Fruit fly (Drosophila melanogaster) whole organism, prepupa: Measurements from ENCODE around the gene CG34125.

Source experiments
- Blimp-1 ChIP-seq: fragments of 200-800 bp; sonication (Bioruptor generic); optimal IDR thresholded peaks from 3 replicates; lab custom pipeline; 2017; ENCODE audit warnings: missing biosample characterization, missing genetic modification characterization, mild to moderate bottlenecking, moderate library complexity, missing genetic modification reagents
- CG10631 ChIP-seq: fragments of 200-800 bp; sonication (Bioruptor generic); optimal IDR thresholded peaks from 2 replicates; lab custom pipeline; 2016; ENCODE audit warnings: missing biosample characterization, missing genetic modification characterization
- CG10669 ChIP-seq: fragments of 200-800 bp; sonication (Bioruptor generic); optimal IDR thresholded peaks from 3 replicates; lab custom pipeline; 2018; ENCODE audit warnings: missing biosample characterization, mild to moderate bottlenecking, missing genetic modification characterization, moderate library complexity
- CG11294 ChIP-seq: fragments of 200-800 bp; sonication (Bioruptor generic); IDR thresholded peaks from 2 replicates; pipeline ENCODE4 v1.3.6; 2022; ENCODE audit warnings: missing biosample characterization, missing genetic modification characterization
- CG11762 ChIP-seq: fragments of 200-800 bp; sonication (Bioruptor generic); optimal IDR thresholded peaks from 3 replicates; lab custom pipeline; 2016; ENCODE audit warnings: missing biosample characterization, missing genetic modification characterization; ENCODE audit not compliant: insufficient read depth
- CG11902 ChIP-seq: fragments of 200-800 bp; sonication (Bioruptor generic); optimal IDR thresholded peaks from 3 replicates; lab custom pipeline; 2016; ENCODE audit warnings: missing biosample characterization, missing genetic modification characterization
- CG1621 ChIP-seq: fragments of 200-800 bp; sonication (Bioruptor generic); optimal IDR thresholded peaks from 3 replicates; lab custom pipeline; 2018; ENCODE audit warnings: missing biosample characterization, mild to moderate bottlenecking, missing genetic modification characterization
- CG16779 ChIP-seq: fragments of 200-800 bp; sonication (Bioruptor generic); optimal IDR thresholded peaks from 3 replicates; lab custom pipeline; 2017; ENCODE audit warnings: missing biosample characterization, mild to moderate bottlenecking, missing genetic modification characterization
- CG3032 ChIP-seq: fragments of 200-800 bp; optimal IDR thresholded peaks from 2 replicates; lab custom pipeline; 2019; ENCODE audit warnings: missing biosample characterization, mild to moderate bottlenecking, missing genetic modification characterization, moderate library complexity
- CG31627 ChIP-seq: fragments of 200-800 bp; sonication (Bioruptor generic); optimal IDR thresholded peaks from 3 replicates; lab custom pipeline; 2016; ENCODE audit warnings: missing biosample characterization, missing genetic modification characterization
- CG32006 ChIP-seq: fragments of 200-800 bp; sonication (Bioruptor generic); optimal IDR thresholded peaks from 3 replicates; lab custom pipeline; 2017; ENCODE audit warnings: missing biosample characterization, mild to moderate bottlenecking, missing genetic modification characterization
- CG34406 ChIP-seq: fragments of 200-800 bp; sonication (Bioruptor generic); optimal IDR thresholded peaks from 3 replicates; lab custom pipeline; 2016; ENCODE audit warnings: missing biosample characterization, missing genetic modification characterization
- CG3919 ChIP-seq: fragments of 200-800 bp; sonication (Bioruptor generic); optimal IDR thresholded peaks from 3 replicates; lab custom pipeline; 2016; ENCODE audit warnings: missing biosample characterization, missing genetic modification characterization
- CG4318 ChIP-seq: fragments of 200-800 bp; sonication (Bioruptor generic); optimal IDR thresholded peaks from 3 replicates; lab custom pipeline; 2017; ENCODE audit warnings: missing biosample characterization, mild to moderate bottlenecking, missing genetic modification characterization
- CG6276 ChIP-seq: fragments of 200-800 bp; sonication (Bioruptor generic); optimal IDR thresholded peaks from 2 replicates; lab custom pipeline; 2017; ENCODE audit warnings: missing biosample characterization, mild to moderate bottlenecking, missing genetic modification characterization
- CG6792 ChIP-seq: fragments of 200-800 bp; sonication (Bioruptor generic); optimal IDR thresholded peaks from 3 replicates; lab custom pipeline; 2016; ENCODE audit warnings: missing biosample characterization, missing genetic modification characterization
- CG6808 ChIP-seq: fragments of 200-800 bp; sonication (Bioruptor generic); optimal IDR thresholded peaks from 3 replicates; lab custom pipeline; 2017; ENCODE audit warnings: missing biosample characterization, missing genetic modification characterization, mild to moderate bottlenecking, moderate library complexity, missing genetic modification reagents
- CG7368 ChIP-seq: fragments of 200-800 bp; sonication (Bioruptor generic); optimal IDR thresholded peaks from 3 replicates; lab custom pipeline; 2016; ENCODE audit warnings: missing biosample characterization, missing genetic modification characterization
- CG8119 ChIP-seq: fragments of 200-800 bp; sonication (Bioruptor generic); IDR thresholded peaks from 3 replicates; pipeline ENCODE4 v1.3.6; 2022; ENCODE audit warnings: missing biosample characterization, missing genetic modification characterization
- CG8632 ChIP-seq: fragments of 200-800 bp; sonication (Bioruptor generic); optimal IDR thresholded peaks from 3 replicates; lab custom pipeline; 2016; ENCODE audit warnings: missing biosample characterization, missing genetic modification characterization
- CG9139 ChIP-seq: fragments of 200-800 bp; sonication (Bioruptor generic); optimal IDR thresholded peaks from 3 replicates; lab custom pipeline; 2017; ENCODE audit warnings: missing biosample characterization, mild to moderate bottlenecking, missing genetic modification characterization
- Eip75B ChIP-seq: fragments of 200-800 bp; sonication (Bioruptor generic); optimal IDR thresholded peaks from 3 replicates; lab custom pipeline; 2016; ENCODE audit warnings: missing biosample characterization, missing genetic modification characterization
- Eip78C ChIP-seq: fragments of 200-800 bp; sonication (Bioruptor generic); peaks from one replicate; lab custom pipeline; 2016; ENCODE audit warnings: missing biosample characterization, missing genetic modification characterization
- Eip93F ChIP-seq: fragments of 200-800 bp; sonication (Bioruptor generic); optimal IDR thresholded peaks from 2 replicates; lab custom pipeline; 2016; ENCODE audit warnings: missing biosample characterization, mild to moderate bottlenecking, missing genetic modification characterization
- Ets96B ChIP-seq: fragments of 200-800 bp; optimal IDR thresholded peaks from 2 replicates; lab custom pipeline; 2019; ENCODE audit warnings: missing biosample characterization, mild to moderate bottlenecking, missing genetic modification characterization, moderate library complexity
- Gug ChIP-seq: fragments of 200-800 bp; sonication (Bioruptor generic); IDR thresholded peaks from 2 replicates; pipeline ENCODE4 v1.3.6; 2022; ENCODE audit warnings: missing biosample characterization, missing genetic modification characterization
- Hr38 ChIP-seq: sonication (Bioruptor generic); optimal IDR thresholded peaks from 2 replicates; lab custom pipeline; 2016; ENCODE audit warnings: missing biosample characterization, missing genetic modification characterization
- Hr39 ChIP-seq: fragments of 200-800 bp; sonication (Bioruptor generic); optimal IDR thresholded peaks from 2 replicates; lab custom pipeline; 2016; ENCODE audit warnings: missing biosample characterization, missing genetic modification characterization
- Hr4 ChIP-seq: fragments of 200-800 bp; sonication (Bioruptor generic); optimal IDR thresholded peaks from 3 replicates; lab custom pipeline; 2016; ENCODE audit warnings: missing biosample characterization, missing genetic modification characterization
- Lpt ChIP-seq: fragments of 200-800 bp; sonication (Bioruptor generic); optimal IDR thresholded peaks from 3 replicates; lab custom pipeline; 2016; ENCODE audit warnings: missing biosample characterization, missing genetic modification characterization
- Met ChIP-seq: fragments of 200-800 bp; sonication (Bioruptor generic); optimal IDR thresholded peaks from 3 replicates; lab custom pipeline; 2016; ENCODE audit warnings: missing biosample characterization, missing genetic modification characterization
- OdsH ChIP-seq: fragments of 200-800 bp; sonication (Bioruptor generic); optimal IDR thresholded peaks from 3 replicates; lab custom pipeline; 2016; ENCODE audit warnings: missing biosample characterization, missing genetic modification characterization
- Smox ChIP-seq: fragments of 200-800 bp; sonication (Bioruptor generic); optimal IDR thresholded peaks from 3 replicates; lab custom pipeline; 2016; ENCODE audit warnings: missing biosample characterization, missing genetic modification characterization
- Sox102F ChIP-seq: fragments of 200-800 bp; sonication (Bioruptor generic); optimal IDR thresholded peaks from 2 replicates; lab custom pipeline; 2016; ENCODE audit warnings: missing biosample characterization, mild to moderate bottlenecking, missing genetic modification characterization
- Sox15 ChIP-seq: fragments of 200-800 bp; sonication (Bioruptor generic); optimal IDR thresholded peaks from 3 replicates; lab custom pipeline; 2016; ENCODE audit warnings: missing biosample characterization, missing genetic modification characterization
- achi ChIP-seq: fragments of 200-800 bp; sonication (Bioruptor generic); optimal IDR thresholded peaks from 3 replicates; lab custom pipeline; 2016; ENCODE audit warnings: missing biosample characterization, missing genetic modification characterization
- acj6 ChIP-seq: fragments of 200-800 bp; sonication (Bioruptor generic); optimal IDR thresholded peaks from 3 replicates; lab custom pipeline; 2016; ENCODE audit warnings: missing biosample characterization, missing genetic modification characterization
- cyc ChIP-seq: fragments of 200-800 bp; sonication (Bioruptor generic); optimal IDR thresholded peaks from 3 replicates; lab custom pipeline; 2016; ENCODE audit warnings: missing biosample characterization, missing genetic modification characterization
- dsx ChIP-seq: fragments of 200-800 bp; optimal IDR thresholded peaks from 3 replicates; lab custom pipeline; 2019; ENCODE audit warnings: missing biosample characterization, mild to moderate bottlenecking, missing genetic modification characterization, moderate library complexity; ENCODE audit not compliant: poor library complexity, severe bottlenecking
- eg ChIP-seq: fragments of 200-800 bp; sonication (Bioruptor generic); IDR thresholded peaks from 3 replicates; pipeline ENCODE4 v1.3.6; 2022; ENCODE audit warnings: missing biosample characterization, missing genetic modification characterization
- esn ChIP-seq: fragments of 200-800 bp; sonication (Bioruptor generic); optimal IDR thresholded peaks from 2 replicates; lab custom pipeline; 2016; ENCODE audit warnings: missing biosample characterization, mild to moderate bottlenecking, missing genetic modification characterization, moderate library complexity
- fd59A ChIP-seq: fragments of 200-800 bp; sonication (Bioruptor generic); optimal IDR thresholded peaks from 2 replicates; lab custom pipeline; 2017; ENCODE audit warnings: missing biosample characterization, mild to moderate bottlenecking, missing genetic modification characterization, missing genetic modification reagents
- fd85E ChIP-seq: fragments of 200-800 bp; sonication (Bioruptor generic); optimal IDR thresholded peaks from 3 replicates; lab custom pipeline; 2016; ENCODE audit warnings: missing biosample characterization, missing genetic modification characterization
- fkh ChIP-seq: fragments of 200-800 bp; sonication (Bioruptor generic); optimal IDR thresholded peaks from 3 replicates; lab custom pipeline; 2017; ENCODE audit warnings: missing biosample characterization, mild to moderate bottlenecking, missing genetic modification characterization, moderate library complexity
- lz ChIP-seq: fragments of 200-800 bp; sonication (Bioruptor generic); optimal IDR thresholded peaks from 3 replicates; lab custom pipeline; 2016; ENCODE audit warnings: missing biosample characterization, missing genetic modification characterization
- pdm3 ChIP-seq: fragments of 200-800 bp; sonication (Bioruptor generic); optimal IDR thresholded peaks from 3 replicates; lab custom pipeline; 2016; ENCODE audit warnings: missing biosample characterization, missing genetic modification characterization
- salr ChIP-seq, 2 experiments: fragments of 200-800 bp; sonication (Bioruptor generic); optimal IDR thresholded peaks; 3 replicates each; lab custom pipeline; 2016 to 2018; ENCODE audit warnings: missing biosample characterization in 2 of 2, missing genetic modification characterization in 2 of 2, mild to moderate bottlenecking in 1 of 2
- spab ChIP-seq: fragments of 200-800 bp; sonication (Bioruptor generic); optimal IDR thresholded peaks from 2 replicates; lab custom pipeline; 2017; ENCODE audit warnings: missing biosample characterization, mild to moderate bottlenecking, missing genetic modification characterization, missing genetic modification reagents
- ss ChIP-seq, 2 experiments: fragments of 200-800 bp; sonication (Bioruptor generic); optimal IDR thresholded peaks; 2 replicates in 1 of 2; 3 replicates in 1 of 2; lab custom pipeline; 2017 to 2018; ENCODE audit warnings: mild to moderate bottlenecking in 2 of 2, missing biosample characterization in 2 of 2, missing genetic modification characterization in 2 of 2, moderate library complexity in 1 of 2
- svp ChIP-seq: fragments of 200-800 bp; sonication (Bioruptor generic); peaks from one replicate; lab custom pipeline; 2016; ENCODE audit warnings: missing biosample characterization, missing genetic modification characterization
- topi ChIP-seq: fragments of 200-800 bp; sonication (Bioruptor generic); optimal IDR thresholded peaks from 3 replicates; lab custom pipeline; 2016; ENCODE audit warnings: missing biosample characterization, missing genetic modification characterization

Gene CG34125

dm6 chr2L:5009306-5010030 is 44.0 kb downstream of the CG34125 start, which contains the start of gene Rtnl1:
Gene Rtnl1 (minus strand): TSS chr2L:5009720.
- TF ChIP-seq fkh (GFP tag; lab: Kevin White, UChicago) (no peak), CG32006 (no peak), CG11902 (no peak), CG6792 (GFP tag; lab: Kevin White, UChicago) (no peak), Ets96B (tag; lab: Kevin White, UChicago) (no peak), Hr4 (GFP tag; lab: Kevin White, UChicago) (no peak), CG9139 (GFP tag; lab: Kevin White, UChicago) (no peak), lz (GFP tag; lab: Kevin White, UChicago) (peak; percentile 35), eg (GFP tag; lab: Robert Waterston, UW) (no peak), salr (GFP tag; optimal IDR thresholded peaks at IDR 0.05; lab: Kevin White, UChicago) (no peak), Sox102F (no peak), Hr39 (GFP tag; lab: Kevin White, UChicago) (no peak), CG34406 (GFP tag; lab: Kevin White, UChicago) (no peak), CG8632 (GFP tag; lab: Kevin White, UChicago) (no peak), ss (GFP tag; optimal IDR thresholded peaks at IDR 0.05; lab: Kevin White, UChicago) (peak in 1 of 2 experiments; percentile 42), Sox15 (GFP tag; lab: Kevin White, UChicago) (no peak), fd59A (GFP tag; lab: Kevin White, UChicago) (no peak), spab (GFP tag; lab: Kevin White, UChicago) (no peak), svp (GFP tag; lab: Kevin White, UChicago) (no peak), Hr38 (GFP tag; lab: Kevin White, UChicago) (no peak), CG31627 (GFP tag; lab: Kevin White, UChicago) (no peak), CG3032 (peak; percentile 17), dsx (peak; percentile 4), esn (GFP tag; lab: Kevin White, UChicago) (peak; percentile 54), Lpt (no peak), CG3919 (peak; percentile 21), CG11762 (GFP tag; lab: Kevin White, UChicago) (no peak), Eip78C (GFP tag; lab: Kevin White, UChicago) (peak; percentile 79), Met (GFP tag; lab: Kevin White, UChicago) (no peak), topi (GFP tag; lab: Kevin White, UChicago) (peak; percentile 12), achi (GFP tag; lab: Kevin White, UChicago) (no peak), pdm3 (GFP tag; lab: Kevin White, UChicago) (no peak), CG16779 (peak; percentile 1), CG4318 (GFP tag; lab: Kevin White, UChicago) (no peak), CG7368 (GFP tag; lab: Kevin White, UChicago) (no peak), CG11294 (no peak), CG6808 (GFP tag; lab: Kevin White, UChicago) (no peak), CG10669 (GFP tag; lab: Kevin White, UChicago) (no peak), OdsH (GFP tag; lab: Kevin White, UChicago) (no peak), CG8119 (GFP tag; lab: Robert Waterston, UW) (no peak), CG10631 (GFP tag; lab: Kevin White, UChicago) (no peak), Smox (no peak), CG1621 (tag; lab: Kevin White, UChicago) (peak; percentile 2), Eip75B (GFP tag; lab: Kevin White, UChicago) (no peak), CG6276 (GFP tag; lab: Kevin White, UChicago) (no peak), Gug (GFP tag; lab: Robert Waterston, UW) (no peak), Blimp-1 (GFP tag; lab: Kevin White, UChicago) (no peak), acj6 (no peak), cyc (GFP tag; lab: Kevin White, UChicago) (no peak), fd85E (no peak), Eip93F (GFP tag; lab: Kevin White, UChicago) (no peak)
